Worm (Caenorhabditis elegans): ENCODE measurements around the gene best-13.

best-13 gene

ce11 chrIV:9866865-9867264 lies 36.8 kb upstream of the best-13 start:
- no peak for TF ChIP-seq irx-1 (tag; optimal IDR thresholded peaks at IDR 0.05)
- peak; percentile 59 for TF ChIP-seq nhr-20 (tag; optimal IDR thresholded peaks at IDR 0.05)

ce11 chrIV:9867915-9868314 lies 35.8 kb upstream of the best-13 start:
- TF ChIP-seq xbp-1 (tag; optimal IDR thresholded peaks at IDR 0.05) (no peak), swsn-7 (tag; optimal IDR thresholded peaks at IDR 0.05) (no peak), aly-2 (tag; optimal IDR thresholded peaks at IDR 0.05) (no peak), nhr-47 (tag; optimal IDR thresholded peaks at IDR 0.05) (peak; percentile 71), C04F5.9 (tag; optimal IDR thresholded peaks at IDR 0.05) (no peak), lir-3 (tag; optimal IDR thresholded peaks at IDR 0.05; ENCODE audit: poor library complexity) (peak; percentile 56), nhr-76 (tag; optimal IDR thresholded peaks at IDR 0.05) (no peak), unc-130 (tag; optimal IDR thresholded peaks at IDR 0.05) (peak; percentile 89), ceh-88 (GFP tag; IDR thresholded peaks at IDR 0.05) (0 out of 2 replicates have a peak, but pooled peaks have one; percentile 21), egl-13 (tag; optimal IDR thresholded peaks at IDR 0.05) (no peak), zip-4 (GFP tag; optimal IDR thresholded peaks at IDR 0.05) (no peak), fos-1 (tag; optimal IDR thresholded peaks at IDR 0.05) (no peak), mep-1 (tag; optimal IDR thresholded peaks at IDR 0.05) (peak; percentile 53), ama-1 (optimal IDR thresholded peaks at IDR 0.05) (no peak), tbx-2 (tag; optimal IDR thresholded peaks at IDR 0.05) (peak; percentile 84), snu-23 (GFP tag; optimal IDR thresholded peaks at IDR 0.05) (peak; percentile 86), mab-9 (GFP tag; IDR thresholded peaks at IDR 0.05) (no peak), C16A3.4 (tag; optimal IDR thresholded peaks at IDR 0.05) (peak; percentile 44), ets-5 (GFP tag; IDR thresholded peaks at IDR 0.05) (no peak), F16B12.6 (tag; optimal IDR thresholded peaks at IDR 0.05) (no peak), lin-15B (tag; optimal IDR thresholded peaks at IDR 0.05) (no peak), unc-30 (tag; optimal IDR thresholded peaks at IDR 0.05) (no peak), lin-14 (GFP tag; optimal IDR thresholded peaks at IDR 0.05) (peak; percentile 84), grh-1 (GFP tag; IDR thresholded peaks at IDR 0.05) (peak; percentile 83), C34B4.2 (tag; optimal IDR thresholded peaks at IDR 0.05) (no peak), ces-1 (GFP tag; optimal IDR thresholded peaks at IDR 0.05) (no peak), elt-3 (tag; optimal IDR thresholded peaks at IDR 0.05) (peak in 5 of 6 experiments; percentile 56 to 98 (median 67)), lin-13 (GFP tag; optimal IDR thresholded peaks at IDR 0.05) (peak; percentile 36), lin-35 (GFP tag; optimal IDR thresholded peaks at IDR 0.05) (peak in 1 of 2 experiments; percentile 74), lin-39 (tag; optimal IDR thresholded peaks at IDR 0.05) (no peak), nhr-11 (tag; optimal IDR thresholded peaks at IDR 0.05) (no peak), dpl-1 (GFP tag; optimal IDR thresholded peaks at IDR 0.05) (peak in 1 of 3 experiments; percentile 28), ztf-4 (tag; optimal IDR thresholded peaks at IDR 0.05) (peak; percentile 62), aha-1 (tag; optimal IDR thresholded peaks at IDR 0.05) (no peak), blmp-1 (tag; optimal IDR thresholded peaks at IDR 0.05) (peak; percentile 94), nhr-85 (tag) (peak; percentile 98), nhr-90 (tag; optimal IDR thresholded peaks at IDR 0.05; ENCODE audit: poor library complexity) (peak; percentile 87), isw-1 (GFP tag; IDR thresholded peaks at IDR 0.05) (no peak), efl-1 (optimal IDR thresholded peaks at IDR 0.05) (peak in 1 of 2 experiments; percentile 17), efl-1 (GFP tag; optimal IDR thresholded peaks at IDR 0.05 in 1 of 2) (peak in 1 of 2 experiments; percentile 94), mef-2 (tag; optimal IDR thresholded peaks at IDR 0.05) (no peak), nhr-20 (tag; optimal IDR thresholded peaks at IDR 0.05) (peak; percentile 96), nhr-84 (tag; optimal IDR thresholded peaks at IDR 0.05) (no peak), lsy-2 (tag; optimal IDR thresholded peaks at IDR 0.05) (peak; percentile 61 to 74), fkh-10 (GFP tag; optimal IDR thresholded peaks at IDR 0.05) (no peak), vab-15 (tag; optimal IDR thresholded peaks at IDR 0.05) (no peak), nhr-19 (GFP tag; conservative IDR thresholded peaks at IDR 0.05) (peak; percentile 87), snpc-4 (tag; optimal IDR thresholded peaks at IDR 0.05) (no peak), nhr-237 (tag; optimal IDR thresholded peaks at IDR 0.05) (no peak), efl-3 (GFP tag; optimal IDR thresholded peaks at IDR 0.05) (no peak), mdl-1 (tag; optimal IDR thresholded peaks at IDR 0.05) (peak in 1 of 2 experiments; percentile 64), ceh-8 (GFP tag; optimal IDR thresholded peaks at IDR 0.05) (no peak)

All from whole organism, L1 larva.